Comparison of ENCODE assay signal across 4 fruit fly cellular contexts in the genomic region with DNA sequence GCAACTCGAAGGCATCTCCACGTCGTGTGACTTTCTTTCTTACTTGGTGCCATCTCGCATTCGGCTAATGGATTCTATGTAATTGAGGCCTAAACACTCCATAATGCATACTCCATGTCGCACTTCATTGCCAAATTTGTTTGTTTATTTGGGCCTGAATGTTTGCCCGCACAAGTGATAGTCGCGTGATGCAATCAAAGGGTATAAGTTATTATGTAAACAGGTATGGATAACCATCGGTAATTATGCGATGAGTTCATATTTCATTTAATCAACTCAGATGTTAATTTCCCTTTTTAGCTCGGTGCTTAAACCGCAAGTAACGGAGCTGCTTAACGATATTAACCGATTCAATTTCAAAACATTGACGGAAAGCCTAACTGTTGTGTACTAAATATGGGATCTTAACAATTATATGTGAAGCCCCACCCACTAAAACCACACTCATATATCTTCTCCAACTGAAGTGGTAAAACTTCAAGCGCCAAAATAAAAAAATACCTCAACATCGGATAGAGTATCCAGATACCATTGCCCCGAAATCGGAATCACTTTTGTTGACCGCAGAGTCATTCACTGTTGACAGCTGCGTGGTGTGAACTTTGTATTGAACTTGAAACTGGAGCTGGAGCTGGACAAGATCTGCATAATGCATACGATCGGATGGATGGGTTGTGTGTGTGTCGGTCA.
A peak's percentile ranks its signal among the peaks of the same experiment; 100 is the strongest.
TF ChIP-seq lines count a peak whose summit lies in the region.

No protein-coding gene starts in this region.

- no peak for TF ChIP-seq CTCF in whole organism, embryonic (GFP tag; optimal IDR thresholded peaks at IDR 0.05; lab: Kevin White, UChicago)

TF ChIP-seq in whole organism, embryonic, 481 proteins besides CTCF, POLR2A, EP300 and RAD21 (continues in another document):
- TF ChIP-seq phol (tag; optimal IDR thresholded peaks at IDR 0.05; lab: Kevin White, UChicago) (peak; percentile 6), Ssrp (tag; optimal IDR thresholded peaks at IDR 0.05; lab: Kevin White, UChicago) (peak; percentile 4), CG17361 (GFP tag; IDR thresholded peaks at IDR 0.05; lab: Robert Waterston, UW) (0 out of 3 replicates have a peak, but pooled peaks have one; percentile 16), CG18262 (tag; optimal IDR thresholded peaks at IDR 0.05; lab: Kevin White, UChicago) (peak; percentile 18), D (optimal IDR thresholded peaks at IDR 0.05; lab: Kevin White, UChicago) (no peak), D (GFP tag; optimal IDR thresholded peaks at IDR 0.05; lab: Kevin White, UChicago) (peak; percentile 0), Optix (GFP tag; IDR thresholded peaks at IDR 0.05; lab: Robert Waterston, UW) (0 out of 3 replicates have a peak, but pooled peaks have one; percentile 26), CG12942 (GFP tag; optimal IDR thresholded peaks at IDR 0.05; lab: Kevin White, UChicago) (no peak), esg (GFP tag; conservative IDR thresholded peaks at IDR 0.05; lab: Robert Waterston, UW) (0 out of 2 replicates have a peak, but pooled peaks have one; percentile 12), prd (optimal IDR thresholded peaks at IDR 0.05; lab: Kevin White, UChicago) (no peak), prd (GFP tag; IDR thresholded peaks at IDR 0.05; lab: Robert Waterston, UW) (peak; percentile 6; the same call in 1 of the 3 replicates), Dref (GFP tag; IDR thresholded peaks at IDR 0.05; lab: Robert Waterston, UW) (no peak), run (tag; optimal IDR thresholded peaks at IDR 0.05; lab: Kevin White, UChicago) (peak; percentile 65), Mes4 (GFP tag; optimal IDR thresholded peaks at IDR 0.05; lab: Kevin White, UChicago) (peak; percentile 19), sens (GFP tag; lab: Kevin White, UChicago) (peak; percentile 79), CG11504 (tag; optimal IDR thresholded peaks at IDR 0.05; lab: Kevin White, UChicago) (peak; percentile 46), Xbp1 (GFP tag; optimal IDR thresholded peaks at IDR 0.05; lab: Kevin White, UChicago) (peak; percentile 20), ap (GFP tag; IDR thresholded peaks at IDR 0.05; lab: Robert Waterston, UW) (0 out of 2 replicates have a peak, but pooled peaks have one; percentile 7), CG4707 (GFP tag; optimal IDR thresholded peaks at IDR 0.05; lab: Kevin White, UChicago) (peak; percentile 16)

TF ChIP-seq in whole organism, prepupa, 60 proteins besides CTCF, POLR2A, EP300 and RAD21:
- peak; percentile 40 for TF ChIP-seq vri (GFP tag; optimal IDR thresholded peaks at IDR 0.05; lab: Kevin White, UChicago)
- no peak for TF ChIP-seq OdsH (GFP tag; optimal IDR thresholded peaks at IDR 0.05; lab: Kevin White, UChicago)
- TF ChIP-seq CG34406 (GFP tag; optimal IDR thresholded peaks at IDR 0.05; lab: Kevin White, UChicago), result peak; percentile 11
- peak; percentile 46 for TF ChIP-seq fkh (GFP tag; optimal IDR thresholded peaks at IDR 0.05; lab: Kevin White, UChicago)
- TF ChIP-seq CG11294 (GFP tag; IDR thresholded peaks at IDR 0.05; lab: Robert Waterston, UW), result no peak
- TF ChIP-seq achi (GFP tag; optimal IDR thresholded peaks at IDR 0.05; lab: Kevin White, UChicago), result peak; percentile 11
- no peak for TF ChIP-seq topi (GFP tag; optimal IDR thresholded peaks at IDR 0.05; lab: Kevin White, UChicago)
- peak; percentile 9 for TF ChIP-seq Sox15 (GFP tag; optimal IDR thresholded peaks at IDR 0.05; lab: Kevin White, UChicago)
- no peak for TF ChIP-seq CG6276 (GFP tag; optimal IDR thresholded peaks at IDR 0.05; lab: Kevin White, UChicago)
- TF ChIP-seq Hr39 (GFP tag; optimal IDR thresholded peaks at IDR 0.05; lab: Kevin White, UChicago), result peak; percentile 17
- TF ChIP-seq pdm3 (GFP tag; optimal IDR thresholded peaks at IDR 0.05; lab: Kevin White, UChicago), result peak; percentile 14
- peak; percentile 20 for TF ChIP-seq Met (GFP tag; optimal IDR thresholded peaks at IDR 0.05; lab: Kevin White, UChicago)
- peak; percentile 66 for TF ChIP-seq svp (GFP tag; lab: Kevin White, UChicago)
- peak; percentile 22 for TF ChIP-seq lz (GFP tag; optimal IDR thresholded peaks at IDR 0.05; lab: Kevin White, UChicago)
- TF ChIP-seq Eip93F (GFP tag; optimal IDR thresholded peaks at IDR 0.05; lab: Kevin White, UChicago), result no peak
- TF ChIP-seq CG31627 (GFP tag; optimal IDR thresholded peaks at IDR 0.05; lab: Kevin White, UChicago), result peak; percentile 15
- no peak for TF ChIP-seq Ets96B (tag; optimal IDR thresholded peaks at IDR 0.05; lab: Kevin White, UChicago)
- peak; percentile 13 for TF ChIP-seq esn (GFP tag; optimal IDR thresholded peaks at IDR 0.05; lab: Kevin White, UChicago)
- peak; percentile 26 for TF ChIP-seq CG7368 (GFP tag; optimal IDR thresholded peaks at IDR 0.05; lab: Kevin White, UChicago)
- TF ChIP-seq Eip78C (GFP tag; lab: Kevin White, UChicago), result peak; percentile 66

TF ChIP-seq in whole organism, pupa, 21 proteins besides CTCF, POLR2A, EP300 and RAD21:
- peak; percentile 61 for TF ChIP-seq EcR (GFP tag; optimal IDR thresholded peaks at IDR 0.05; lab: Kevin White, UChicago)
- TF ChIP-seq D1 (tag; optimal IDR thresholded peaks at IDR 0.05; lab: Kevin White, UChicago), result no peak
- no peak for TF ChIP-seq CG4496 (GFP tag; IDR thresholded peaks at IDR 0.05; lab: Robert Waterston, UW)
- TF ChIP-seq CG10348 (GFP tag; IDR thresholded peaks at IDR 0.05; lab: Robert Waterston, UW), result no peak
- no peak for TF ChIP-seq CG15710 (tag; optimal IDR thresholded peaks at IDR 0.05; lab: Kevin White, UChicago)
- TF ChIP-seq fd96Ca (GFP tag; IDR thresholded peaks at IDR 0.05; lab: Robert Waterston, UW), result no peak
- peak; percentile 27 for TF ChIP-seq Pif1A (GFP tag; optimal IDR thresholded peaks at IDR 0.05; lab: Kevin White, UChicago)
- TF ChIP-seq Snoo (tag; optimal IDR thresholded peaks at IDR 0.05; lab: Kevin White, UChicago), result no peak
- peak; percentile 9 for TF ChIP-seq CG8159 (tag; optimal IDR thresholded peaks at IDR 0.05; lab: Kevin White, UChicago)
- no peak for TF ChIP-seq CG14655 (GFP tag; optimal IDR thresholded peaks at IDR 0.05; lab: Kevin White, UChicago)
- TF ChIP-seq CG34367 (tag; optimal IDR thresholded peaks at IDR 0.05; lab: Kevin White, UChicago), result no peak
- no peak for TF ChIP-seq Pif1B (GFP tag; optimal IDR thresholded peaks at IDR 0.05; lab: Kevin White, UChicago)
- no peak for TF ChIP-seq Ets98B (GFP tag; IDR thresholded peaks at IDR 0.05; lab: Robert Waterston, UW)
- no peak for TF ChIP-seq CG32121 (GFP tag; IDR thresholded peaks at IDR 0.05; lab: Robert Waterston, UW)
- TF ChIP-seq rn (GFP tag; IDR thresholded peaks at IDR 0.05; lab: Robert Waterston, UW), result no peak
- no peak for TF ChIP-seq CG12605 (GFP tag; IDR thresholded peaks at IDR 0.05; lab: Robert Waterston, UW)
- TF ChIP-seq CG9948 (tag; optimal IDR thresholded peaks at IDR 0.05; lab: Kevin White, UChicago), result no peak
- no peak for TF ChIP-seq CG8301 (tag; optimal IDR thresholded peaks at IDR 0.05; lab: Kevin White, UChicago)
- no peak for TF ChIP-seq CG17806 (tag; optimal IDR thresholded peaks at IDR 0.05; lab: Kevin White, UChicago)
- TF ChIP-seq gl (tag; optimal IDR thresholded peaks at IDR 0.05; lab: Kevin White, UChicago), result no peak
- TF ChIP-seq CG13204 (GFP tag; optimal IDR thresholded peaks at IDR 0.05; lab: Kevin White, UChicago), result no peak
TF ChIP-seq in whole organism, pupa: peak in this region for 3.

TF ChIP-seq in whole organism, wandering third instar larva, 38 proteins besides CTCF, POLR2A, EP300 and RAD21:
- TF ChIP-seq ey (GFP tag; optimal IDR thresholded peaks at IDR 0.05; lab: Kevin White, UChicago) (no peak), CG9705 (GFP tag; optimal IDR thresholded peaks at IDR 0.05; lab: Kevin White, UChicago) (no peak), HLH106 (tag; optimal IDR thresholded peaks at IDR 0.05; lab: Kevin White, UChicago) (peak; percentile 15), N (GFP tag; optimal IDR thresholded peaks at IDR 0.05; lab: Kevin White, UChicago) (no peak), rgr (GFP tag; optimal IDR thresholded peaks at IDR 0.05; lab: Kevin White, UChicago) (no peak)
TF ChIP-seq in whole organism, wandering third instar larva: peak in this region for 1.
